Fruit fly (Drosophila melanogaster) whole organism, wandering third instar larva: ENCODE data around the gene BORCS5.

Experiments
- CG32264 ChIP-seq: fragments of 200-800 bp; sonication (Bioruptor generic); optimal IDR thresholded peaks from 2 replicates; lab custom pipeline; 2016; ENCODE audit warnings: missing biosample characterization, missing genetic modification characterization
- Dfd ChIP-seq: fragments of >200 bp; optimal IDR thresholded peaks from 2 replicates; lab custom pipeline; 2017; ENCODE audit warnings: missing biosample characterization, missing genetic modification characterization
- HLH106 ChIP-seq: fragments of 200-800 bp; optimal IDR thresholded peaks from 3 replicates; lab custom pipeline; 2019; ENCODE audit warnings: missing biosample characterization, mild to moderate bottlenecking, missing genetic modification characterization, moderate library complexity
- Hnf4 ChIP-seq: fragments of 200-800 bp; sonication (Bioruptor generic); optimal IDR thresholded peaks from 2 replicates; lab custom pipeline; 2016; ENCODE audit warnings: missing biosample characterization, mild to moderate bottlenecking, missing genetic modification characterization
- fru ChIP-seq: fragments of 200-800 bp; sonication (Bioruptor generic); optimal IDR thresholded peaks from 3 replicates; lab custom pipeline; 2016; ENCODE audit warnings: missing biosample characterization, mild to moderate bottlenecking, missing genetic modification characterization
- jim ChIP-seq: fragments of 175-275, 200-325 bp; sonication (Bioruptor generic); optimal IDR thresholded peaks from 2 replicates; lab custom pipeline; 2016; ENCODE audit warnings: missing biosample characterization, mild to moderate bottlenecking, missing genetic modification characterization
- psq ChIP-seq: fragments of 200-800 bp; sonication (Bioruptor generic); optimal IDR thresholded peaks from 3 replicates; lab custom pipeline; 2017; ENCODE audit warnings: missing biosample characterization, mild to moderate bottlenecking, missing genetic modification characterization, moderate library complexity
- rgr ChIP-seq: fragments of 200-800 bp; sonication (Bioruptor generic); optimal IDR thresholded peaks from 3 replicates; lab custom pipeline; 2016; ENCODE audit warnings: missing biosample characterization, mild to moderate bottlenecking, missing genetic modification characterization

DNA sequence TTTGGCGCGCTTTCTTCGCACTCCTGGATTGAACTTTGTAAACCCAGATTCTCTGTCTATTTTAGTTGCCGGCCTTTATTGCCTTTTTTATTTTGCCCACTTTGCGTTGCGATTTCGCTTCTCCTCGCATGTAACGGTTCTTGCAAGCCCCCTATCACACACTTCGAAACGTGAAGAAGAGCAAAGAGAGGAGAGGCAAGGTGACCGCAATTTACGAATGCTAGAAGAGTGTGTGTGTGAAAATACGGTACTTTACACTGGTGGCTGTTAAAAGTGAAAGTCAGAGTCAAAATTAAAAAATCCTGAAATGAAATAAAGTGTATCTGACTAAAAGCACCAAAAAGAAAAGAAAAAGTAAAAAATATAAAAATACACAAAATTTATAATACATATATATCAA, 21.6 kb upstream of the BORCS5 start:
- no peak for TF ChIP-seq CG32264 (GFP tag; lab: Kevin White, UChicago)
- TF ChIP-seq HLH106 (tag; lab: Kevin White, UChicago) = no peak
- no peak for TF ChIP-seq Dfd (GFP tag; lab: Kevin White, UChicago)
- no peak for TF ChIP-seq jim (GFP tag; lab: Kevin White, UChicago)
- TF ChIP-seq psq (GFP tag; lab: Kevin White, UChicago) = no peak
- no peak for TF ChIP-seq fru (GFP tag; lab: Kevin White, UChicago)
- no peak for TF ChIP-seq Hnf4 (GFP tag; lab: Kevin White, UChicago)
- TF ChIP-seq rgr (GFP tag; lab: Kevin White, UChicago) = no peak
